Worm (Caenorhabditis elegans): ENCODE measurements around the gene emb-8.

The emb-8 gene

DNA sequence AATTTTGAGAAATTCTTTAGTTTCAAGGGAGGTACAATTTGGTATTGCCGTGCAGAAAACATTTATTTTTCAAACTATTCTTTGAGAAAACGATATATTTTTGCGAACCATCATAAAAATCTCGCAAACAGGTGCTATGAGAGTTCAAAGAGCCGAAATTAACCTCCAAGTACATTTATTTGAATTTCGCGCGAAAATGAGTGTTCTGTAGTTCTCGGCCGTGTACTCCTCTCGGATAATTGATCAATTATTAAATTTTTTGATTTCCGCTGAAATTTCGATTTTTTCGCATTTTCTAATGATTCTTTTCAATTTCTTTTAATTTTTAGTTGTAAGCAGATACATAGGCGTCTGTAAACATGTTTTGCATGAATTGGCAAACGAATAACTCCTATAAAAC lies 9.3 kb downstream of the emb-8 start (continued):
- TF ChIP-seq akir-1 (GFP tag; optimal IDR thresholded peaks at IDR 0.05) (no peak), lin-35 (GFP tag; optimal IDR thresholded peaks at IDR 0.05) (peak in 1 of 3 experiments; percentile 16), lin-54 (GFP tag; optimal IDR thresholded peaks at IDR 0.05) (peak; percentile 80)

DNA sequence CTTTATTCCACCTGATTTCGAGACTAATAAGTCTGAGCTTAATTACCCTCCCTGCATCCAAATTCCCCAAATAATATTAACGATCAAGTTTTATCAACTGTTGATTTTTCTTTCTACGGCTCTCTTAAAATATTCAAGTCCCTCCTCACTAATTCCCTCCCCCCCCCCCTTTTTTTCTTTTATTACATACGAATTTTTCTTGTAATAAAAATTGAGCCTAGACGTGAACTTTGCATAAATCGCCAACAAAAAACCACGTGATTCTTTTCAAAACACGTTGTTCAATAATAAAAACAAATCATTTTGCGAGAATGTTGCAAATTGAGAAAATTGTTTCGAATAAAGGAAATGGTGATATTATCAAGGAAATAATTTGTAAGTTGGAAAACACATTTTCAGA lies 11.1 kb downstream of the emb-8 start, which contains the start of gene K10D2.8:
Gene K10D2.8, plus strand, starts transcription at position 301 of the 400 bp plus-strand sequence.
- TF ChIP-seq ekl-4 (GFP tag; IDR thresholded peaks at IDR 0.05), result 0 out of 2 replicates have a peak, but pooled peaks have one; percentile 2
- no peak for TF ChIP-seq dox-1 (GFP tag; IDR thresholded peaks at IDR 0.05)

DNA sequence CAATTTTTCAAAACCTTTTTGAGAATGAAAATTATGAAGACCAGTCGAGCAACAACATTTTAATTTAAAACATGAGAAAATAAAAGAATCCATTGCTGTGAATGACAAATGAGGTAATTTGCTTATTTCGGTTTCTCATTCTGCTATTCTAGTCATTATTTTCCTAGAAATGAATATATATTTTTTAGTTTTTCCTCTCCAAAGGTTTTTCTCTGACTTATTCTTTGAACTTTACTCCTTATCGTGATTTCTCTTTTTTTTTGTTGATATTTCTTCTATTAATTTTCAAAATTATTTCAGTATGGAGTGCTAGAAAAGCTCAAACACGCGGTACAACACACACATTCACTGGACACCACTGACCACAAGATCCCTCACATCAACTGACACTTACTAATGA lies 13.9 kb downstream of the emb-8 start, which contains the start of gene pup-2:
Gene pup-2, plus strand, starts transcription at position 301 of the 400 bp plus-strand sequence.
- TF ChIP-seq ceh-91 (GFP tag; IDR thresholded peaks at IDR 0.05), result no peak
- no peak for TF ChIP-seq atf-7 (tag; optimal IDR thresholded peaks at IDR 0.05)
- no peak for TF ChIP-seq ztf-22 (GFP tag; optimal IDR thresholded peaks at IDR 0.05)
- TF ChIP-seq D2030.7 (GFP tag; IDR thresholded peaks at IDR 0.05), result no peak
- no peak for TF ChIP-seq ekl-4 (GFP tag; IDR thresholded peaks at IDR 0.05)
- no peak for TF ChIP-seq ztf-26 (tag; optimal IDR thresholded peaks at IDR 0.05)
- no peak for TF ChIP-seq let-607 (tag; optimal IDR thresholded peaks at IDR 0.05)
- no peak for TF ChIP-seq madf-3 (GFP tag; IDR thresholded peaks at IDR 0.05)
- no peak for TF ChIP-seq Y79H2A.3 (GFP tag; conservative IDR thresholded peaks at IDR 0.05)
- TF ChIP-seq Y53F4B.3 (GFP tag; IDR thresholded peaks at IDR 0.05), result no peak
- TF ChIP-seq bed-1 (GFP tag; IDR thresholded peaks at IDR 0.05), result no peak
- no peak for TF ChIP-seq hmg-20 (GFP tag; IDR thresholded peaks at IDR 0.05)
- no peak for TF ChIP-seq ceh-58 (GFP tag; IDR thresholded peaks at IDR 0.05)
- TF ChIP-seq somi-1 (GFP tag; optimal IDR thresholded peaks at IDR 0.05), result no peak
- no peak for TF ChIP-seq F10E7.11 (tag; optimal IDR thresholded peaks at IDR 0.05)
- no peak for TF ChIP-seq egl-44 (GFP tag; IDR thresholded peaks at IDR 0.05)
- no peak for TF ChIP-seq gei-17 (GFP tag; optimal IDR thresholded peaks at IDR 0.05)
- TF ChIP-seq T07F8.4 (tag; optimal IDR thresholded peaks at IDR 0.05), result no peak
- no peak for TF ChIP-seq F55B11.4 (tag; optimal IDR thresholded peaks at IDR 0.05; ENCODE audit: borderline replicate concordance, insufficient read depth)

- no peak for TF ChIP-seq T07F8.4 (tag; optimal IDR thresholded peaks at IDR 0.05)
- TF ChIP-seq repo-1 (tag; optimal IDR thresholded peaks at IDR 0.05), result no peak
- TF ChIP-seq zfh-2 (GFP tag; conservative IDR thresholded peaks at IDR 0.05), result no peak
- no peak for TF ChIP-seq nhr-90 (tag; optimal IDR thresholded peaks at IDR 0.05)
- no peak for TF ChIP-seq ztf-25 (GFP tag; IDR thresholded peaks at IDR 0.05)
- TF ChIP-seq egl-44 (GFP tag; IDR thresholded peaks at IDR 0.05), result no peak
- no peak for TF ChIP-seq zim-3 (tag; optimal IDR thresholded peaks at IDR 0.05)
- TF ChIP-seq nhr-27 (tag; optimal IDR thresholded peaks at IDR 0.05), result no peak
- TF ChIP-seq attf-3 (GFP tag; conservative IDR thresholded peaks at IDR 0.05), result no peak
- no peak for TF ChIP-seq Y53F4B.3 (GFP tag; IDR thresholded peaks at IDR 0.05)
- no peak for TF ChIP-seq ztf-28 (GFP tag; IDR thresholded peaks at IDR 0.05)
- no peak for TF ChIP-seq mes-4 (tag; optimal IDR thresholded peaks at IDR 0.05)
- TF ChIP-seq tlf-1 (GFP tag; optimal IDR thresholded peaks at IDR 0.05), result no peak
- TF ChIP-seq rpc-1 (optimal IDR thresholded peaks at IDR 0.05), result no peak
- TF ChIP-seq rpc-1 (tag; optimal IDR thresholded peaks at IDR 0.05), result no peak
Observed at ce11 chrIII:5183372-5183771, 16.1 kb downstream of the emb-8 start.

All from whole organism, young adult.